Fruit fly (Drosophila melanogaster): ENCODE data around the gene NimB1.

NimB1 gene

dm6 chr2L:13972847-13973246 is 9.5 kb downstream of the NimB1 start, which contains the start of gene He:
Gene He (minus strand): TSS chr2L:13972947.
- no peak for TF ChIP-seq CG17801 (GFP tag; optimal IDR thresholded peaks at IDR 0.05; ENCODE audit: partially characterized antibody)

DNA sequence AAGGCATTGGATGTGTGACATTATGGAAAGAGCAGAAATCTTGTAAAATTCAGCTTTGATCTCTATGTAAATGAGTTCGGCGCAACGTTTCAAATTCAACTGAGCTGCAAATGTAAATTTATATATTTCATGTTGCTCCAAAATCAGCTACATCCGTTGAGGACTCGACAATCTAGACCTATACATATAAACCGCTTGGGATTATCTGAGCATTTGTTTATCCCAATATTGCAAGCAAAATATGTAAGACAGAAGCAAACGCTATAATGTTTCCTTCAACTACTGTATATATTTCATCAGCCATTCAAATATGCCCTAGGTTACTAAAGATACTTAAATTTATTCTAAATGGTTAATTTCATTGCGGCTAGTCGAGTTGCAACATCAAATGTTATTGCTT is 13.4 kb downstream of the NimB1 start, which contains the start of gene NimC1:
TSS of gene NimC1 (minus strand) at position 101 of the 400 bp plus-strand sequence.
- TF ChIP-seq CG17801 (GFP tag; optimal IDR thresholded peaks at IDR 0.05; ENCODE audit: partially characterized antibody): no peak

DNA sequence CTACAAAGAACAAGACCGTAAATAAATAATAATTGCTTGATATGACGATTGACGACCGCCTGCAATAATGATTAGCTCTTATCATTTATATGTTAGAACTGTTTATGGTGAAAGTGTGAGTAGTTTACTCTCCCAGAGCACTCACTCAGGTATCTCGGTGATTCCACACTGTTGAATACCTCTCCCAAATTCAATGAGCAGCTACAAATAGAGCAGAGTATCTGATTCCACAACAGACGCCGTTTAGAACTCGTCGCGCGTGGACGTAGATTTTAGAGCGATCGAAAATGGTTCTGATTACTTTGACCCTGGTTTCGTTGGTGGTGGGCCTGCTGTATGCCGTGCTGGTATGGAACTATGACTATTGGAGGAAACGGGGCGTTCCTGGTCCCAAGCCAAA is 13.8 kb downstream of the NimB1 start, which contains the start of gene Cyp28a5:
TSS of gene Cyp28a5 (plus strand) at position 230 of the 400 bp plus-strand sequence.
- TF ChIP-seq CG17801 (GFP tag; optimal IDR thresholded peaks at IDR 0.05; ENCODE audit: partially characterized antibody): no peak

DNA sequence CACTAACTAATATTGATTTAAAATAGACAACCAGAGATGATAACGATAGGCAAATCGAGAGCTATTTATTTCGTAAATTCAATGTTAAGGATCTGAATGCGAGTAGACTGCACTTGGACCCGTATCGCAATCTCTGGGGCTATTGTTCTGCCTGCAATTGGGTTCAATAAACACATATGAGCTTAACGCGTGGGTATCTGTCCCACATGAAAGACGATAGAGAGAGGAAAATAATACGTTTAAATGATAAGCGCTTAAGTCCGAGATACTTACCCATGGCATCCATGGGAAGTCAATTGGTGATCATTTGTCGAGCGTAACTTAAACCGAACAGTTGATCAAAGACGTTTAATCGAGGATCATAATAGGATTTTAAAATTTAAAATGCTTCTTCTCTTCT is 16.5 kb downstream of the NimB1 start, which contains the start of gene NimC2:
TSS of gene NimC2 (plus strand) at position 301 of the 400 bp plus-strand sequence.
- TF ChIP-seq CG17801 (GFP tag; optimal IDR thresholded peaks at IDR 0.05; ENCODE audit: partially characterized antibody): no peak

DNA sequence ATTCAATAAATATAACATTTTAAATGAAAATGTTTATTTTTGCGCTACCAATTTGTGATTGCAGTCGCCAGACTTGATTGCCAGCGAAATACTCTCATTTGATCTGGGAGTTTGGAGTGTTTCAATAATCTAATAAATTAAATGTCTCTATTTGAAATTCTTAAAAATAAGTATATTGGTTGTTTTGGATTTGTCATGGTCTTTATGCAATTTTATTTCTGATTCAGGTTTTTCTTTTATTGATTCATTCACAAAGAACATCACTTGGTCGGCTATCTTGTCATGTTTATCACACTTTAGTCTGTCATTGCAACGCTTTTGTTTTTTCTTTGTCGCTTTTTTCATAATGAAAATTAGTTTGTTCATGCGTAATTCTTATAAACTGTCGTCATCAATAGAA is 35.6 kb downstream of the NimB1 start:
- TF ChIP-seq CG17801 (GFP tag; optimal IDR thresholded peaks at IDR 0.05; ENCODE audit: partially characterized antibody): no peak

- no peak for TF ChIP-seq CG17801 (GFP tag; optimal IDR thresholded peaks at IDR 0.05; ENCODE audit: partially characterized antibody)
Observed at dm6 chr2L:14001078-14001477, 37.8 kb downstream of the NimB1 start, which contains the start of gene rk. Gene rk (minus strand): TSS chr2L:14001248.

dm6 chr2L:14001887-14002286 is 38.6 kb downstream of the NimB1 start:
- TF ChIP-seq CG17801 (GFP tag; optimal IDR thresholded peaks at IDR 0.05; ENCODE audit: partially characterized antibody): no peak

DNA sequence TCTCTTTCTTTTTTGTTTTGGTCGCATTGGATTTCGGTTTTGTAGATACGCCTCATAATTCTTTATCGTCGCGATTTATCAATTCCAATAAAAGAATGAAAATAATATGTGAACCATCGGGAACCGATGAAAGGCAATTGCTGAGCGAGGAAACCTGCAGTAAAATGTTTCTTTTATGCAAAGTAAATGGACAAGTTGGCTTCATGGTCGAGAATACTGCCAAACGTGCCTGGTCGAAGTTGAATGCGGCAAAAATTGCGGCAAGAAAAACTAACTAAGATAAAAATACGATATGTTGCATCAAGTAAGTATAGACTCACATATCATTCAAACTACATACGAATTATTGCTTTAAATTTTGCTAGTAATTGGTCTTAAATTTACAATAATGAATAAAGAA is 44.5 kb downstream of the NimB1 start, which contains the start of gene CG42692:
TSS of gene CG42692 (plus strand) at position 301 of the 400 bp plus-strand sequence.
- no peak for TF ChIP-seq CG17801 (GFP tag; optimal IDR thresholded peaks at IDR 0.05; ENCODE audit: partially characterized antibody)

DNA sequence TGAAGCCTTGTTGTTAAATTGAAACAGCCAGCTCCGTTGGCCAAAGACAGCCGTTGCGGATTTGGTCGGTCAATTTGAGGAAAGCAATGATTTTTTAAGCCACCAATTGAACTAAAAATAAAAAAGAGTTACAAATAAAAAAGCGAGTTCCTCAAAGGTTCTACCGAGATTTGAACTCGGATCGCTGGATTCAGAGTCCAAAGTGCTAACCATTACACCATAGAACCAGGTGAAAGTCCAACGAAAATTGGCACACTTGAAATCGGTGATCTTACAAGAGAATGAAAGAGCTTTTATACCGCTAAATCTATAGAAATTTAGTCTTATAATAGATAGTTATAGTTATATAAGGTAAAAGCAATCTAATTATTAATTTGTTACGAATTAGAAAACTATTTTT is 47.1 kb downstream of the NimB1 start:
- TF ChIP-seq CG17801 (GFP tag; optimal IDR thresholded peaks at IDR 0.05; ENCODE audit: partially characterized antibody): no peak

dm6 chr2L:14011591-14012303 is 48.4 kb downstream of the NimB1 start:
- TF ChIP-seq CG17801 (GFP tag; optimal IDR thresholded peaks at IDR 0.05; ENCODE audit: partially characterized antibody): peak; percentile 2

dm6 chr2L:14012304-14013054 is 49.2 kb downstream of the NimB1 start, which contains the start of gene bgm:
Gene bgm (plus strand): TSS chr2L:14013004.
- TF ChIP-seq CG17801 (GFP tag; optimal IDR thresholded peaks at IDR 0.05; ENCODE audit: partially characterized antibody): no peak

DNA sequence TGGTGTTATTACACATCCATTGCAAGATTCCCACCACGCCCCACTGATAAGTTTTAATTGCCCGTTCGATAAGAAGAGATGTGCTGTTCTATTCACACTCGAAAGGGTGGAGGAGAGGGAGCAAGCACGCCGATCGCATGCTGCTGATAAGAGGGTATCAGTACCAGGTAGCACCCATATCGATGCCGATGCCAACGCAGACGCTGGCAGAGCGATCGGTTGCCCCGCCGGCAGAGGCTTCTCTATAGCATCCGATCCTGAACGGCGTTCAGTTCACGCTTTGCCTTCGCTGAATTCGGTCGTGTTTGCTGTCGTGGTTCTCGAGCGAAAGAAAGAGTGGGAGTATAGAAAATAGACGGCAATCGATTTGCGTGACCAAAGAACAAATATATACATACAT is 50.2 kb downstream of the NimB1 start:
- TF ChIP-seq CG17801 (GFP tag; optimal IDR thresholded peaks at IDR 0.05; ENCODE audit: partially characterized antibody): no peak

Data from ovary, adult (tissue).